Fruit fly (Drosophila melanogaster): ENCODE data around the gene CG43061.

CG43061 gene

dm6 chr3R:8026515-8026914 lies 23.0 kb upstream of the CG43061 start:
- TF ChIP-seq D1 (tag; optimal IDR thresholded peaks at IDR 0.05) (no peak), Snoo (tag; optimal IDR thresholded peaks at IDR 0.05) (no peak), CG17806 (tag; optimal IDR thresholded peaks at IDR 0.05) (no peak)

DNA sequence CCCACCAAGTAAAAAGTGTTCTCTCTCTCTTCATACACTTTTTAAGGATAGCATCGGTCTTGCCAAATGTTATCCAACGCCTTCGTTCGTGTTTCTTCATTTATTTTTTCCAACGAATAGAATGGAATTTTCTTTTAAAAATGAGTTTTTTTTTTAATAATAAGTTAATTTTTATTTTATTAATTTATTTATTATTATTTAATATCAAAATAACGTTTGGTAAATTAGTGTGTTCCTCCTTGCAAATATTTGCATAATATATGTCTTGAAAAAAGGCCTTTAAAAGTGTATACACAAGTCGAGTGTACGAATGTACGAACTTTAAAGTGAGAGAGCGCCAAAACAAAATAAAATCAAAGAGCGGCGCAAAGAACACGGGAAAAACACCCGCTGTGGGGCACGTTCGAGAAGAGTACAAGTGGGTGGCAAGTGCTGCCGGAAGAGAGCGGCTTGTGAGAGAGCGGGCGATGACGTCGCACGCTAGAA lies 22.2 kb upstream of the CG43061 start:
- TF ChIP-seq CG12605 (GFP tag; IDR thresholded peaks at IDR 0.05): peak; percentile 62
- peak; percentile 43; the same call in 1 of the 3 replicates for TF ChIP-seq CG4496 (GFP tag; IDR thresholded peaks at IDR 0.05)
- peak; percentile 63 for TF ChIP-seq CG32121 (GFP tag; IDR thresholded peaks at IDR 0.05)
- peak; percentile 55 for TF ChIP-seq CG8301 (tag; optimal IDR thresholded peaks at IDR 0.05)
- TF ChIP-seq CG34367 (tag; optimal IDR thresholded peaks at IDR 0.05): peak; percentile 85
- peak; percentile 80 for TF ChIP-seq CG17806 (tag; optimal IDR thresholded peaks at IDR 0.05)
- peak; percentile 85 for TF ChIP-seq D1 (tag; optimal IDR thresholded peaks at IDR 0.05)
- TF ChIP-seq CG15710 (tag; optimal IDR thresholded peaks at IDR 0.05): peak; percentile 93
- peak; percentile 93 for TF ChIP-seq CG14655 (GFP tag; optimal IDR thresholded peaks at IDR 0.05)
- TF ChIP-seq gl (tag; optimal IDR thresholded peaks at IDR 0.05): no peak
- peak; percentile 91 for TF ChIP-seq CG8159 (tag; optimal IDR thresholded peaks at IDR 0.05)
- peak; percentile 87 for TF ChIP-seq CG9948 (tag; optimal IDR thresholded peaks at IDR 0.05)
- peak; percentile 65 for TF ChIP-seq Ets98B (GFP tag; IDR thresholded peaks at IDR 0.05)
- TF ChIP-seq CG13204 (GFP tag; optimal IDR thresholded peaks at IDR 0.05): peak; percentile 79
- TF ChIP-seq Snoo (tag; optimal IDR thresholded peaks at IDR 0.05): peak; percentile 85
- peak; percentile 43 for TF ChIP-seq EcR (GFP tag; optimal IDR thresholded peaks at IDR 0.05)
- TF ChIP-seq rn (GFP tag; IDR thresholded peaks at IDR 0.05): no peak
- TF ChIP-seq fd96Ca (GFP tag; IDR thresholded peaks at IDR 0.05): no peak
- TF ChIP-seq Pif1A (GFP tag; optimal IDR thresholded peaks at IDR 0.05): peak; percentile 38
- 0 out of 2 replicates have a peak, but pooled peaks have one; percentile 11 for TF ChIP-seq CG10348 (GFP tag; IDR thresholded peaks at IDR 0.05)
- peak; percentile 86 for TF ChIP-seq Pif1B (GFP tag; optimal IDR thresholded peaks at IDR 0.05)

- peak; percentile 36 for TF ChIP-seq CG8159 (tag; optimal IDR thresholded peaks at IDR 0.05)
- TF ChIP-seq Pif1B (GFP tag; optimal IDR thresholded peaks at IDR 0.05): peak; percentile 36
- TF ChIP-seq CG17806 (tag; optimal IDR thresholded peaks at IDR 0.05): peak; percentile 25
- TF ChIP-seq CG10348 (GFP tag; IDR thresholded peaks at IDR 0.05): no peak
- peak; percentile 61 for TF ChIP-seq CG8301 (tag; optimal IDR thresholded peaks at IDR 0.05)
- peak; percentile 41 for TF ChIP-seq CG14655 (GFP tag; optimal IDR thresholded peaks at IDR 0.05)
- TF ChIP-seq Ets98B (GFP tag; IDR thresholded peaks at IDR 0.05): peak; percentile 20; the same call in 1 of the 2 replicates
- no peak for TF ChIP-seq CG9948 (tag; optimal IDR thresholded peaks at IDR 0.05)
- TF ChIP-seq gl (tag; optimal IDR thresholded peaks at IDR 0.05): no peak
- TF ChIP-seq CG4496 (GFP tag; IDR thresholded peaks at IDR 0.05): no peak
- TF ChIP-seq fd96Ca (GFP tag; IDR thresholded peaks at IDR 0.05): no peak
- TF ChIP-seq rn (GFP tag; IDR thresholded peaks at IDR 0.05): no peak
- peak; percentile 32 for TF ChIP-seq EcR (GFP tag; optimal IDR thresholded peaks at IDR 0.05)
- TF ChIP-seq CG13204 (GFP tag; optimal IDR thresholded peaks at IDR 0.05): no peak
- TF ChIP-seq CG15710 (tag; optimal IDR thresholded peaks at IDR 0.05): peak; percentile 36
- peak; percentile 72 for TF ChIP-seq Snoo (tag; optimal IDR thresholded peaks at IDR 0.05)
- TF ChIP-seq CG12605 (GFP tag; IDR thresholded peaks at IDR 0.05): no peak
- TF ChIP-seq Pif1A (GFP tag; optimal IDR thresholded peaks at IDR 0.05): peak; percentile 43
- no peak for TF ChIP-seq CG34367 (tag; optimal IDR thresholded peaks at IDR 0.05)
- TF ChIP-seq CG32121 (GFP tag; IDR thresholded peaks at IDR 0.05): no peak
- no peak for TF ChIP-seq D1 (tag; optimal IDR thresholded peaks at IDR 0.05)
Observed at dm6 chr3R:8029496-8030013, 19.9 kb upstream of the CG43061 start, which contains the start of gene ImpE3. Gene ImpE3 (minus strand): TSS chr3R:8029546.

- TF ChIP-seq fd96Ca (GFP tag; IDR thresholded peaks at IDR 0.05): no peak
- TF ChIP-seq Pif1B (GFP tag; optimal IDR thresholded peaks at IDR 0.05): no peak
- TF ChIP-seq CG9948 (tag; optimal IDR thresholded peaks at IDR 0.05): no peak
- TF ChIP-seq CG32121 (GFP tag; IDR thresholded peaks at IDR 0.05): no peak
- TF ChIP-seq CG10348 (GFP tag; IDR thresholded peaks at IDR 0.05): no peak
- no peak for TF ChIP-seq rn (GFP tag; IDR thresholded peaks at IDR 0.05)
- no peak for TF ChIP-seq CG8301 (tag; optimal IDR thresholded peaks at IDR 0.05)
- no peak for TF ChIP-seq CG8159 (tag; optimal IDR thresholded peaks at IDR 0.05)
- TF ChIP-seq EcR (GFP tag; optimal IDR thresholded peaks at IDR 0.05): peak; percentile 43
- TF ChIP-seq Ets98B (GFP tag; IDR thresholded peaks at IDR 0.05): no peak
- TF ChIP-seq CG13204 (GFP tag; optimal IDR thresholded peaks at IDR 0.05): no peak
- TF ChIP-seq CG4496 (GFP tag; IDR thresholded peaks at IDR 0.05): peak; percentile 41; the same call in 1 of the 3 replicates
Observed at dm6 chr3R:8030151-8030899, 19.1 kb upstream of the CG43061 start, which contains the start of the genes CG10903 and CG2747. Gene CG10903 (plus strand): TSS chr3R:8030411. Gene CG2747 (minus strand): TSS chr3R:8030790.

- TF ChIP-seq CG17806 (tag; optimal IDR thresholded peaks at IDR 0.05) (peak; percentile 34), EcR (GFP tag; optimal IDR thresholded peaks at IDR 0.05) (peak; percentile 87), CG4496 (GFP tag; IDR thresholded peaks at IDR 0.05) (0 out of 3 replicates have a peak, but pooled peaks have one; percentile 61), Pif1B (GFP tag; optimal IDR thresholded peaks at IDR 0.05) (no peak), CG8301 (tag; optimal IDR thresholded peaks at IDR 0.05) (peak; percentile 20), CG9948 (tag; optimal IDR thresholded peaks at IDR 0.05) (peak; percentile 3), fd96Ca (GFP tag; IDR thresholded peaks at IDR 0.05) (no peak), CG14655 (GFP tag; optimal IDR thresholded peaks at IDR 0.05) (peak; percentile 49), CG12605 (GFP tag; IDR thresholded peaks at IDR 0.05) (no peak), D1 (tag; optimal IDR thresholded peaks at IDR 0.05) (no peak), CG8159 (tag; optimal IDR thresholded peaks at IDR 0.05) (peak; percentile 39), rn (GFP tag; IDR thresholded peaks at IDR 0.05) (no peak), CG13204 (GFP tag; optimal IDR thresholded peaks at IDR 0.05) (no peak), CG15710 (tag; optimal IDR thresholded peaks at IDR 0.05) (peak; percentile 38), Ets98B (GFP tag; IDR thresholded peaks at IDR 0.05) (no peak; the same call in 1 of the 2 replicates), Snoo (tag; optimal IDR thresholded peaks at IDR 0.05) (no peak), CG10348 (GFP tag; IDR thresholded peaks at IDR 0.05) (no peak), CG32121 (GFP tag; IDR thresholded peaks at IDR 0.05) (0 out of 2 replicates have a peak, but pooled peaks have one; percentile 42), CG34367 (tag; optimal IDR thresholded peaks at IDR 0.05) (no peak), gl (tag; optimal IDR thresholded peaks at IDR 0.05) (no peak), Pif1A (GFP tag; optimal IDR thresholded peaks at IDR 0.05) (no peak)
Observed at dm6 chr3R:8032923-8033478, 16.5 kb upstream of the CG43061 start, which contains the start of the genes CG11035 and unc-45. Gene CG11035 (minus strand): TSS chr3R:8033009. Gene unc-45 (plus strand): TSS chr3R:8033301.

All from whole organism, pupa.